Worm (Caenorhabditis elegans) whole organism, L4/young adult: ENCODE results near the gene rpc-25.

ENCODE experiments used
- dao-5 ChIP-seq: sonication (generic microtip); optimal IDR thresholded peaks from 2 replicates; lab custom pipeline; 2016; ENCODE audit warnings: missing genotype, missing genetic modification characterization, moderate library complexity, missing compliant biosample characterization
- him-1 ChIP-seq: sonication (generic microtip); optimal IDR thresholded peaks from 2 replicates; lab custom pipeline; 2016; ENCODE audit warnings: missing genotype, missing genetic modification reagents, missing genetic modification characterization, missing compliant biosample characterization

- no peak for TF ChIP-seq him-1
- TF ChIP-seq dao-5 (tag; lab: Kevin White, UChicago) = no peak
Measured at ce11 chrV:10205483-10205882, 919 bp downstream of the rpc-25 start, which contains the start of gene ZK856.16.
